Worm (Caenorhabditis elegans) whole organism, L4 larva: ENCODE results near the gene C14E2.6.
A peak's percentile ranks its signal among the peaks of the same experiment; 100 is the strongest.

Source experiments
- D1046.2 ChIP-seq: fragments of 200-800 bp; sonication (Bioruptor generic); IDR thresholded peaks from 2 replicates; pipeline ENCODE4 v1.3.6; 2022; ENCODE audit warnings: missing genetic modification characterization, missing compliant biosample characterization
- F10B5.3 ChIP-seq: sonication (generic microtip); optimal IDR thresholded peaks from 2 replicates; lab custom pipeline; 2016; ENCODE audit warnings: mild to moderate bottlenecking, missing genetic modification characterization, missing compliant biosample characterization
- F26F4.8 ChIP-seq: fragments of 200-800 bp; sonication (Bioruptor generic); conservative IDR thresholded peaks from 2 replicates; pipeline ENCODE4 v1.3.6; 2022; ENCODE audit warnings: missing genetic modification characterization, missing compliant biosample characterization
- F37D6.2 ChIP-seq: sonication (generic microtip); optimal IDR thresholded peaks from 2 replicates; lab custom pipeline; 2016; ENCODE audit warnings: mild to moderate bottlenecking, missing genetic modification characterization, missing compliant biosample characterization
- R02D3.7 ChIP-seq: fragments of 150-350 bp; sonication (generic microtip); optimal IDR thresholded peaks from 3 replicates; lab custom pipeline; 2014; ENCODE audit warnings: missing biosample characterization, missing genetic modification characterization
- T20F7.1 ChIP-seq: fragments of 200-800 bp; sonication (Bioruptor generic); optimal IDR thresholded peaks from 2 replicates; lab custom pipeline; 2018; ENCODE audit warnings: mild to moderate bottlenecking, missing genetic modification characterization, missing compliant biosample characterization
- Y48G9A.11 ChIP-seq: fragments of 200-800 bp; sonication (Bioruptor generic); IDR thresholded peaks from 2 replicates; pipeline ENCODE4 v1.3.6; 2022; ENCODE audit warnings: missing genetic modification reagents, missing genetic modification characterization, missing compliant biosample characterization
- ZK337.2 ChIP-seq: fragments of 200-800 bp; sonication (Bioruptor generic); IDR thresholded peaks from 2 replicates; pipeline ENCODE4 v1.3.6; 2022; ENCODE audit warnings: missing genetic modification reagents, missing genetic modification characterization, missing compliant biosample characterization
- aha-1 ChIP-seq: fragments of 150-350 bp; peaks from one replicate; lab custom pipeline; 2014; ENCODE audit warnings: missing biosample characterization, missing genetic modification characterization
- ceh-28 ChIP-seq: fragments of 150-350 bp; optimal IDR thresholded peaks from 2 replicates; lab custom pipeline; 2014; ENCODE audit warnings: missing biosample characterization, missing genetic modification reagents, missing genetic modification characterization
- ceh-62 ChIP-seq: sonication (generic microtip); optimal IDR thresholded peaks from 2 replicates; lab custom pipeline; 2017; ENCODE audit warnings: missing biosample characterization, missing genetic modification characterization
- cey-2 ChIP-seq: sonication (generic microtip); optimal IDR thresholded peaks from 3 replicates; lab custom pipeline; 2017; ENCODE audit warnings: missing genetic modification characterization, mild to moderate bottlenecking, missing compliant biosample characterization, antibody characterized with exemption, borderline replicate concordance; ENCODE audit not compliant: insufficient read depth
- ctbp-1 ChIP-seq: fragments of 200-800 bp; sonication (Bioruptor generic); IDR thresholded peaks from 2 replicates; pipeline ENCODE4 v1.3.6; 2022; ENCODE audit warnings: missing genetic modification reagents, missing genetic modification characterization, missing compliant biosample characterization
- daf-12 ChIP-seq: fragments of 150-350 bp; optimal IDR thresholded peaks from 2 replicates; lab custom pipeline; 2014; ENCODE audit warnings: missing biosample characterization, missing genetic modification reagents, missing genetic modification characterization
- daf-16 ChIP-seq, 3 experiments: sonication (generic microtip); optimal IDR thresholded peaks; 2 replicates each; lab custom pipeline; 2016 to 2017; ENCODE audit warnings: missing genetic modification characterization in 3 of 3, missing genetic modification reagents in 3 of 3, mild to moderate bottlenecking in 2 of 3, missing compliant biosample characterization in 2 of 3, missing biosample characterization in 1 of 3, moderate library complexity in 1 of 3
- daf-19 ChIP-seq: fragments of 200-800 bp; sonication (Bioruptor generic); conservative IDR thresholded peaks from 2 replicates; pipeline ENCODE4 v1.3.6; 2022; ENCODE audit warnings: missing genetic modification characterization, missing compliant biosample characterization
- dmd-8 ChIP-seq: fragments of 200-800 bp; sonication (Bioruptor generic); IDR thresholded peaks from 2 replicates; pipeline ENCODE4 v1.3.6; 2022; ENCODE audit warnings: missing genetic modification characterization, missing compliant biosample characterization
- dmd-9 ChIP-seq: fragments of 200-800 bp; sonication (Bioruptor generic); IDR thresholded peaks from 2 replicates; pipeline ENCODE4 v1.3.6; 2022; ENCODE audit warnings: missing genetic modification reagents, missing genetic modification characterization, missing compliant biosample characterization
- dpl-1 ChIP-seq: fragments of 150-350 bp; optimal IDR thresholded peaks from 2 replicates; lab custom pipeline; 2014; ENCODE audit warnings: missing biosample characterization, missing genetic modification reagents, missing genetic modification characterization
- duxl-1 ChIP-seq: sonication (generic microtip); optimal IDR thresholded peaks from 2 replicates; lab custom pipeline; 2016; ENCODE audit warnings: mild to moderate bottlenecking, missing genetic modification characterization, moderate library complexity, missing compliant biosample characterization; ENCODE audit not compliant: poor library complexity
- egl-27 ChIP-seq: sonication (generic microtip); optimal IDR thresholded peaks from 3 replicates; lab custom pipeline; 2017; ENCODE audit warnings: missing biosample characterization, missing genetic modification reagents, missing genetic modification characterization
- fkh-10 ChIP-seq: fragments of 150-350 bp; optimal IDR thresholded peaks from 2 replicates; lab custom pipeline; 2014; ENCODE audit warnings: missing biosample characterization, missing genetic modification reagents, missing genetic modification characterization
- hif-1 ChIP-seq, 2 experiments: sonication (generic microtip); optimal IDR thresholded peaks; 2 replicates each; lab custom pipeline; 2016 to 2017; ENCODE audit warnings: missing compliant biosample characterization in 2 of 2, missing genetic modification characterization in 2 of 2, missing genetic modification reagents in 2 of 2, missing genotype in 2 of 2, mild to moderate bottlenecking in 1 of 2
- hmg-1.1 ChIP-seq: fragments of 200-800 bp; sonication (Bioruptor generic); IDR thresholded peaks from 2 replicates; pipeline ENCODE4 v1.3.6; 2022; ENCODE audit warnings: missing genetic modification reagents, missing genetic modification characterization, missing compliant biosample characterization
- lin-1 ChIP-seq: fragments of 200-800 bp; sonication (Bioruptor generic); IDR thresholded peaks from 2 replicates; pipeline ENCODE4 v1.3.6; 2022; ENCODE audit warnings: missing genetic modification reagents, missing genetic modification characterization, missing compliant biosample characterization
- lin-39 ChIP-seq: fragments of 150-350 bp; optimal IDR thresholded peaks from 2 replicates; lab custom pipeline; 2014; ENCODE audit warnings: missing biosample characterization, missing genetic modification reagents, missing genetic modification characterization
- lsy-2 ChIP-seq, 2 experiments: fragments of 150-350 bp in 1 of 2; sonication (generic microtip) in 1 of 2; optimal IDR thresholded peaks; 2 replicates each; lab custom pipeline; 2014 to 2017; ENCODE audit warnings: missing biosample characterization in 2 of 2, missing genetic modification characterization in 2 of 2
- madf-5 ChIP-seq, 2 experiments: fragments of 200-800 bp; sonication (Bioruptor generic); IDR thresholded peaks; 2 replicates each; pipeline ENCODE4 v1.3.6; 2022; ENCODE audit warnings: missing compliant biosample characterization in 2 of 2, missing genetic modification characterization in 2 of 2
- madf-9 ChIP-seq: fragments of 200-800 bp; sonication (Bioruptor generic); conservative IDR thresholded peaks from 2 replicates; pipeline ENCODE4 v1.3.6; 2022; ENCODE audit warnings: missing genetic modification reagents, missing genetic modification characterization, missing compliant biosample characterization
- mdl-1 ChIP-seq, 2 experiments: fragments of 150-350 bp in 1 of 2; sonication (generic microtip) in 1 of 2; optimal IDR thresholded peaks; 2 replicates each; lab custom pipeline; 2014 to 2017; ENCODE audit warnings: missing biosample characterization in 2 of 2, missing genetic modification characterization in 2 of 2
- mep-1 ChIP-seq: fragments of 150-350 bp; sonication (generic microtip); optimal IDR thresholded peaks from 3 replicates; lab custom pipeline; 2014; ENCODE audit warnings: missing biosample characterization, missing genetic modification characterization
- mes-2 ChIP-seq: sonication (generic microtip); optimal IDR thresholded peaks from 2 replicates; lab custom pipeline; 2016; ENCODE audit warnings: missing genotype, mild to moderate bottlenecking, missing genetic modification characterization, missing compliant biosample characterization; ENCODE audit not compliant: poor library complexity, severe bottlenecking
- nhr-10 ChIP-seq: fragments of 150-350 bp; optimal IDR thresholded peaks from 2 replicates; lab custom pipeline; 2014; ENCODE audit warnings: missing biosample characterization, missing genetic modification characterization
- nhr-11 ChIP-seq: fragments of 150-350 bp; optimal IDR thresholded peaks from 2 replicates; lab custom pipeline; 2014; ENCODE audit warnings: missing biosample characterization, missing genetic modification characterization
- nhr-237 ChIP-seq: sonication (generic microtip); optimal IDR thresholded peaks from 2 replicates; lab custom pipeline; 2017; ENCODE audit warnings: missing biosample characterization, missing genetic modification characterization
- nhr-41 ChIP-seq: fragments of 200-800 bp; sonication (Bioruptor generic); IDR thresholded peaks from 2 replicates; pipeline ENCODE4 v1.3.6; 2022; ENCODE audit warnings: missing genetic modification reagents, missing genetic modification characterization, missing compliant biosample characterization
- nhr-48 ChIP-seq: sonication (generic microtip); optimal IDR thresholded peaks from 2 replicates; lab custom pipeline; 2016; ENCODE audit warnings: mild to moderate bottlenecking, missing genetic modification characterization, missing compliant biosample characterization
- nhr-6 ChIP-seq: fragments of 150-350 bp; optimal IDR thresholded peaks from 2 replicates; lab custom pipeline; 2014; ENCODE audit warnings: missing biosample characterization, missing genetic modification characterization
- nhr-76 ChIP-seq: fragments of 150-350 bp; optimal IDR thresholded peaks from 2 replicates; lab custom pipeline; 2014; ENCODE audit warnings: missing biosample characterization, missing genetic modification characterization
- pha-4 ChIP-seq, 2 experiments: fragments of 150-350 bp in 1 of 2; fragments of 200-800 bp in 1 of 2; sonication (Bioruptor generic) in 1 of 2; IDR thresholded peaks in 1 of 2; optimal IDR thresholded peaks in 1 of 2; 2 replicates each; pipeline versions ENCODE4 v1.3.6 to Lab custom; 2014 to 2022; ENCODE audit warnings: missing genetic modification characterization in 2 of 2, missing genetic modification reagents in 2 of 2, missing biosample characterization in 1 of 2, missing compliant biosample characterization in 1 of 2
- php-3 ChIP-seq: fragments of 200-800 bp; sonication (Bioruptor generic); IDR thresholded peaks from 2 replicates; pipeline ENCODE4 v1.3.6; 2022; ENCODE audit warnings: missing genetic modification reagents, missing genetic modification characterization, missing compliant biosample characterization
- set-16 ChIP-seq: fragments of 200-800 bp; sonication (Bioruptor generic); IDR thresholded peaks from 2 replicates; pipeline ENCODE4 v1.3.6; 2022; ENCODE audit warnings: missing genetic modification reagents, missing genetic modification characterization, missing compliant biosample characterization
- spr-1 ChIP-seq: sonication (generic microtip); optimal IDR thresholded peaks from 2 replicates; lab custom pipeline; 2016; ENCODE audit warnings: mild to moderate bottlenecking, missing genetic modification characterization, missing compliant biosample characterization
- spr-3 ChIP-seq: fragments of 200-800 bp; sonication (Bioruptor generic); optimal IDR thresholded peaks from 2 replicates; lab custom pipeline; 2018; ENCODE audit warnings: mild to moderate bottlenecking, missing genetic modification characterization, missing compliant biosample characterization
- vab-7 ChIP-seq: fragments of 200-800 bp; sonication (Bioruptor generic); IDR thresholded peaks from 2 replicates; pipeline ENCODE4 v1.3.6; 2022; ENCODE audit warnings: missing genetic modification reagents, missing genetic modification characterization, missing compliant biosample characterization
- zag-1 ChIP-seq: fragments of 150-350 bp; optimal IDR thresholded peaks from 2 replicates; lab custom pipeline; 2014; ENCODE audit warnings: missing biosample characterization, missing genetic modification characterization
- zfp-2 ChIP-seq: sonication (generic microtip); optimal IDR thresholded peaks from 2 replicates; lab custom pipeline; 2016; ENCODE audit warnings: mild to moderate bottlenecking, missing genetic modification characterization, missing compliant biosample characterization
- zip-11 ChIP-seq: fragments of 200-800 bp; sonication (Bioruptor generic); IDR thresholded peaks from 2 replicates; pipeline ENCODE4 v1.3.6; 2022; ENCODE audit warnings: missing genetic modification characterization, missing compliant biosample characterization
- zip-2 ChIP-seq: fragments of 150-350 bp; optimal IDR thresholded peaks from 2 replicates; lab custom pipeline; 2014; ENCODE audit warnings: missing biosample characterization, missing genetic modification characterization
- ztf-11 ChIP-seq: fragments of 150-350 bp; optimal IDR thresholded peaks from 2 replicates; lab custom pipeline; 2014; ENCODE audit warnings: missing biosample characterization, missing genetic modification characterization
- ztf-7 ChIP-seq: fragments of 150-350 bp; optimal IDR thresholded peaks from 2 replicates; lab custom pipeline; 2014; ENCODE audit warnings: missing biosample characterization, missing genetic modification characterization

Gene C14E2.6

DNA sequence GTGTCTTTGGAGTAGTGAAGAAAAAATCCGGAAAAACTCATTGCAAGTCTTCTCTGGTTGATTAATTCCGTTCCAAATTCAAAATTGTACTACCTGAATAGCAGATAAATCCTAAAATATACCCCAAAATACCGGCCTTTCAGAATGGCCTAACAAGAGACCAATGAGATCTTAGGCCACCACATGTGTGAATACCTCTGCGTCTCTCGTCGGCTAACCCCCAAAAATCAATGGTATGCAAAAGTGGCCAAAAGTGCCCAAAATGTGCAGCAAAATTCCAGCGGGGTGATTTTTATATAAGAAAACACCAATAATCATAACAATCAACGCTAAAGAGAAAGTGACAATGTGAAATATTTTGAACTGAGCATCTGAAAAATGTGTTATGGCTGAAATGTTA, 23.8 kb upstream of the C14E2.6 start, which contains the start of gene T26C11.9:
TSS of gene T26C11.9 (minus strand) at position 254 of the 400 bp plus-strand sequence.
- no peak for TF ChIP-seq zip-2 (tag; lab: Kevin White, UChicago)
- no peak for TF ChIP-seq daf-16 (GFP tag; optimal IDR thresholded peaks at IDR 0.05; lab: Kevin White, UChicago)
- no peak for TF ChIP-seq daf-16 (tag; optimal IDR thresholded peaks at IDR 0.05; lab: Kevin White, UChicago)
- TF ChIP-seq Y48G9A.11 (GFP tag; lab: Robert Waterston, UW) = no peak
- TF ChIP-seq ceh-28 (tag; lab: Kevin White, UChicago) = no peak
- TF ChIP-seq fkh-10 (GFP tag; lab: Kevin White, UChicago) = no peak
- no peak for TF ChIP-seq zfp-2 (tag; lab: Kevin White, UChicago)
- TF ChIP-seq mdl-1 (tag; optimal IDR thresholded peaks at IDR 0.05; lab: Kevin White, UChicago) = no peak
- TF ChIP-seq pha-4 (GFP tag; IDR thresholded peaks at IDR 0.05; lab: Robert Waterston, UW) = no peak
- no peak for TF ChIP-seq pha-4 (tag; optimal IDR thresholded peaks at IDR 0.05; lab: Kevin White, UChicago)
- no peak for TF ChIP-seq php-3
- no peak for TF ChIP-seq ctbp-1
- TF ChIP-seq mes-2 (tag; lab: Kevin White, UChicago) = peak; percentile 89
- TF ChIP-seq madf-5 (GFP tag; IDR thresholded peaks at IDR 0.05; lab: Robert Waterston, UW) = no peak
- no peak for TF ChIP-seq cey-2 (tag; lab: Kevin White, UChicago)
- TF ChIP-seq lin-1 (GFP tag; lab: Robert Waterston, UW) = no peak
- no peak for TF ChIP-seq zip-11 (GFP tag; lab: Robert Waterston, UW)
- peak; percentile 72 for TF ChIP-seq nhr-6 (tag; lab: Kevin White, UChicago)
- TF ChIP-seq F26F4.8 (GFP tag; lab: Robert Waterston, UW) = no peak
- TF ChIP-seq duxl-1 (tag; lab: Kevin White, UChicago) = peak; percentile 59
- no peak for TF ChIP-seq F37D6.2 (tag; lab: Kevin White, UChicago)
- TF ChIP-seq nhr-76 (tag; lab: Kevin White, UChicago) = no peak
- TF ChIP-seq nhr-11 (tag; lab: Kevin White, UChicago) = no peak
- TF ChIP-seq daf-12 (tag; lab: Kevin White, UChicago) = no peak
- TF ChIP-seq spr-3 (GFP tag; lab: Kevin White, UChicago) = no peak
- TF ChIP-seq dmd-8 = no peak
- no peak for TF ChIP-seq T20F7.1 (GFP tag; lab: Kevin White, UChicago)
- no peak for TF ChIP-seq ztf-11 (tag; lab: Kevin White, UChicago)
- TF ChIP-seq ceh-62 (tag; lab: Kevin White, UChicago) = no peak
- no peak for TF ChIP-seq ztf-7 (tag; lab: Kevin White, UChicago)
- TF ChIP-seq zag-1 (tag; lab: Kevin White, UChicago) = no peak
- TF ChIP-seq madf-9 (GFP tag; lab: Robert Waterston, UW) = no peak
- peak; percentile 28 for TF ChIP-seq dpl-1 (GFP tag; lab: Kevin White, UChicago)
- TF ChIP-seq nhr-41 (GFP tag; lab: Robert Waterston, UW) = no peak
- TF ChIP-seq daf-19 (GFP tag; lab: Robert Waterston, UW) = no peak
- TF ChIP-seq ZK337.2 (GFP tag; lab: Robert Waterston, UW) = no peak
- TF ChIP-seq lin-39 = no peak
- TF ChIP-seq hmg-1.1 (GFP tag; lab: Robert Waterston, UW) = peak; percentile 52; the same call in 1 of the 2 replicates
- no peak for TF ChIP-seq R02D3.7 (tag; lab: Kevin White, UChicago)
- peak in 1 of 2 experiments; percentile 3 for TF ChIP-seq lsy-2 (tag; optimal IDR thresholded peaks at IDR 0.05; lab: Kevin White, UChicago)
- no peak for TF ChIP-seq aha-1 (tag; lab: Kevin White, UChicago)
- no peak for TF ChIP-seq egl-27 (tag; lab: Kevin White, UChicago)
- TF ChIP-seq vab-7 (GFP tag; lab: Robert Waterston, UW) = no peak
- TF ChIP-seq F10B5.3 = no peak
- no peak for TF ChIP-seq mep-1 (tag; lab: Kevin White, UChicago)
- no peak for TF ChIP-seq set-16 (GFP tag; lab: Robert Waterston, UW)
- TF ChIP-seq nhr-10 = no peak
- no peak for TF ChIP-seq nhr-237 (tag; lab: Kevin White, UChicago)
- peak in 1 of 2 experiments; percentile 57 for TF ChIP-seq hif-1 (tag; optimal IDR thresholded peaks at IDR 0.05; lab: Kevin White, UChicago)
- no peak for TF ChIP-seq D1046.2 (GFP tag; lab: Robert Waterston, UW)
- no peak for TF ChIP-seq spr-1 (tag; lab: Kevin White, UChicago)
- 0 out of 2 replicates have a peak, but pooled peaks have one; percentile 12 for TF ChIP-seq dmd-9 (GFP tag; lab: Robert Waterston, UW)
- TF ChIP-seq nhr-48 = no peak
